Worm (Caenorhabditis elegans): Measurements from ENCODE around the gene cca-1.

DNA sequence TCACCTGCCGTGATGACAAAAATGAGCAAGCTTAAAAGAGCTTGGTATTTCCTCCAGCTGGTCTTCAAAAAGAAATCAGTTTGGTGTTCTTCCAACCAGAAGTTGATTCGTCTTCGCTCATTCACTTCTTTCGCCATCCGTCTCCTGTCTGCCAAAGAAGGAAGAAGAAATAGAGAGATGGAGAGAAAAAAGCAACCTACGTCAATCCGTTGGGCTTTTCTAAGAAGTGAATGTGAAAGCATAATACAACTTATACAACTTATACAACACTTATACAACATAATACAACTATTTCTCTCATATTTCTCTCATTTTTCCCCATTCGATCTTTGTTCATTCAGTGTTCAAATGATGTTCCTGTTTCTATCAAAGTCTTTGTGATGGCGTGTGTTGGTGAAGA lies 64.8 kb downstream of the cca-1 start:
- no peak for TF ChIP-seq elt-1 (tag; optimal IDR thresholded peaks at IDR 0.05)
- no peak for TF ChIP-seq unc-62 (GFP tag; optimal IDR thresholded peaks at IDR 0.05)
- no peak for TF ChIP-seq Y55F3AM.14 (GFP tag; optimal IDR thresholded peaks at IDR 0.05)
- TF ChIP-seq egl-27 (tag; optimal IDR thresholded peaks at IDR 0.05): no peak
- TF ChIP-seq F13H6.1 (tag; optimal IDR thresholded peaks at IDR 0.05): no peak
- TF ChIP-seq zag-1 (tag; optimal IDR thresholded peaks at IDR 0.05): no peak
- TF ChIP-seq ztf-11 (tag; optimal IDR thresholded peaks at IDR 0.05): no peak
- no peak for TF ChIP-seq nhr-12 (tag; optimal IDR thresholded peaks at IDR 0.05)
- no peak for TF ChIP-seq snpc-4 (tag; optimal IDR thresholded peaks at IDR 0.05)
- TF ChIP-seq nhr-25 (tag; optimal IDR thresholded peaks at IDR 0.05): no peak
- TF ChIP-seq nhr-129 (tag; optimal IDR thresholded peaks at IDR 0.05): peak; percentile 9
- TF ChIP-seq unc-39 (tag; optimal IDR thresholded peaks at IDR 0.05): no peak
- no peak for TF ChIP-seq ZK546.5 (tag; optimal IDR thresholded peaks at IDR 0.05)
